Fruit fly (Drosophila melanogaster) Kc167 (cell line): ENCODE results near the gene CG33234.
A peak's percentile ranks its signal among the peaks of the same experiment; 100 is the strongest.

Experiments used
- Myc ChIP-seq: fragments of >200 bp; optimal IDR thresholded peaks from 2 replicates; lab custom pipeline; 2017; ENCODE audit warnings: missing external identifiers
- Sin3A ChIP-seq: fragments of >200 bp; optimal IDR thresholded peaks from 2 replicates; lab custom pipeline; 2018; ENCODE audit warnings: missing external identifiers
- h ChIP-seq: fragments of >200 bp; optimal IDR thresholded peaks from 3 replicates; lab custom pipeline; 2018; ENCODE audit warnings: missing external identifiers
- insv ChIP-seq: fragments of >200 bp; optimal IDR thresholded peaks from 3 replicates; lab custom pipeline; 2018; ENCODE audit warnings: missing external identifiers
- psq ChIP-seq: fragments of >200 bp; optimal IDR thresholded peaks from 2 replicates; lab custom pipeline; 2017; ENCODE audit warnings: missing external identifiers
- ttk ChIP-seq: sonication (Bioruptor generic); optimal IDR thresholded peaks from 2 replicates; lab custom pipeline; 2017; ENCODE audit warnings: missing external identifiers

CG33234 gene

dm6 chr3L:2661322-2661721 is at the start of gene CG33234:
Gene CG33234, plus strand, starts transcription at chr3L:2661622.
- TF ChIP-seq insv (lab: Kevin White, UChicago) (no peak), h (lab: Kevin White, UChicago) (no peak), ttk (lab: Kevin White, UChicago) (no peak), Myc (lab: Kevin White, UChicago) (no peak), psq (lab: Kevin White, UChicago) (no peak), Sin3A (lab: Kevin White, UChicago) (no peak)

DNA sequence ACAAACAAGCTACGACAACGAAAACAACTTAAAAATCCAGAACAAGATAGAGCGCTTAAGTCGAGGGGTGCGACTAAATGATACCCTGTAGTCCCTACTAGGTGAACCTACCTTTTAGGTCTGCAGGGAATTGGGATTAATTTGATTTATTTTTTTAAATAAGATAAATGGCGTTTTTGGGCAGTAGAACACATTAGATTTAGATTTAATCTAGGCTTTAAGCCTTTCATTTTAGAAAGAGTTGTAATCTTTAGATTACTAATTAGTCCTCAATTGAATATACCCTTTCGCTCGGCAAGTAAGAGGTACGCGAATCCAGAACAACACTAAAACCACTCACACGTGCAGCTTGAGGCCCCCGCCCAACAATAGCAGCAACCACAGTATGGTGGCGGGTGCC is 47.2 kb upstream of the CG33234 start:
- TF ChIP-seq Myc (lab: Kevin White, UChicago) (no peak), insv (lab: Kevin White, UChicago) (no peak), Sin3A (lab: Kevin White, UChicago) (no peak), psq (lab: Kevin White, UChicago) (no peak)

DNA sequence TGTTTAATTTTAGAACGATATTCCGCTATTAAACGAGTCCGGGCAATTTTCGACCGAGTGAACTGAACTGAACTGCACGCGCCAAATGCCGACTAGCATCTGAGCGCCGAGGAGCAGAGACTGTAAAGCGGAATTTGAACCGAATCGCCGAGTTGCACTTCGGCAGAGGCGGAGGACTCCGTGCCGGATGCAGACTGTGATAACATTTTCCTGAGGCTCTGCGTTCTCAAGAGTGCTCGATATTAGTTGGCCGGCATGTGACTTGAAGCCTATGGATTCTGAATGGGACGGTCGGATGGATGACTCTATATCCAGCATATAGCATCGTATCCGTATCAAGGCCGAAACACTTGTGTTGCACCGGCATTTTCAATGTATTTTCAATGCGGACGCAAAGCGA is 31.5 kb upstream of the CG33234 start, which contains the start of gene Pxn:
Pxn (minus strand) TSS at position 101 of the 400 bp plus-strand sequence.
- no peak for TF ChIP-seq ttk (lab: Kevin White, UChicago)
- no peak for TF ChIP-seq insv (lab: Kevin White, UChicago)
- TF ChIP-seq psq (lab: Kevin White, UChicago): no peak
- TF ChIP-seq h (lab: Kevin White, UChicago): no peak
- TF ChIP-seq Sin3A (lab: Kevin White, UChicago): no peak
- TF ChIP-seq Myc (lab: Kevin White, UChicago): no peak

- TF ChIP-seq Sin3A (lab: Kevin White, UChicago) (no peak), psq (lab: Kevin White, UChicago) (no peak), insv (lab: Kevin White, UChicago) (no peak), Myc (lab: Kevin White, UChicago) (no peak), h (lab: Kevin White, UChicago) (no peak), ttk (lab: Kevin White, UChicago) (no peak)
These were observed 30.0 kb upstream of the CG33234 start, which contains the start of the genes CG42245 and MEP-1 for dm6 chr3L:2631406-2631805. Gene CG42245, plus strand, starts transcription at chr3L:2631715. Gene MEP-1, plus strand, starts transcription at chr3L:2631715.

dm6 chr3L:2632048-2632762 is 29.2 kb upstream of the CG33234 start:
- no peak for TF ChIP-seq h (lab: Kevin White, UChicago)

dm6 chr3L:2632763-2633100 is 28.7 kb upstream of the CG33234 start:
- no peak for TF ChIP-seq Myc (lab: Kevin White, UChicago)
- peak; percentile 32 for TF ChIP-seq ttk (lab: Kevin White, UChicago)
- peak; percentile 43 for TF ChIP-seq psq (lab: Kevin White, UChicago)
- no peak for TF ChIP-seq insv (lab: Kevin White, UChicago)
- no peak for TF ChIP-seq h (lab: Kevin White, UChicago)

dm6 chr3L:2634929-2635799 is 26.3 kb upstream of the CG33234 start:
- TF ChIP-seq psq (lab: Kevin White, UChicago) (peak; percentile 98), ttk (lab: Kevin White, UChicago) (no peak), h (lab: Kevin White, UChicago) (no peak)

dm6 chr3L:2636023-2636968 is 25.1 kb upstream of the CG33234 start:
- no peak for TF ChIP-seq Myc (lab: Kevin White, UChicago)
- no peak for TF ChIP-seq h (lab: Kevin White, UChicago)
- TF ChIP-seq psq (lab: Kevin White, UChicago): peak; percentile 71
- TF ChIP-seq insv (lab: Kevin White, UChicago): no peak
- no peak for TF ChIP-seq ttk (lab: Kevin White, UChicago)

dm6 chr3L:2643324-2643723 is 18.1 kb upstream of the CG33234 start, which contains the start of gene CG14949:
Gene CG14949, minus strand, starts transcription at chr3L:2643424.
- TF ChIP-seq Myc (lab: Kevin White, UChicago): no peak

DNA sequence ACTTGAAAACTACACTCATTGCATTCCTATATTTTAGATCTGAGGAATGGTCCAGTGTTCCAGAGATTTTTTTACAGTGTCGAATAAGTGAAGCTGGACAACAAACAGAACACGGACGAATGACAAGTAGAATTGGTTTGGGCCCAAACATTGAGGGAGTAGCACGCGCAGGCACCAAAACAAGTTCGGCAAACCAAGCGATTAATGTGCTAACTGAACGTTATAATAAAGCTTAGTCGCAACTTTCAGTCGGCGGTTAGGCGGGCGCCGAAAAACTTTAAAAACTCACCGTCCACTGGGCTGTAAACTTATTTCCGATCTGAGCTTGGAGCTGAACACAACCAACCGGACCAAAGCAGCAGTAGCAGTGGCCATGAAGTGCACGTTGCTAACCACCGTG is 16.4 kb upstream of the CG33234 start, which contains the start of gene CG1143:
CG1143 (plus strand) TSS at position 301 of the 400 bp plus-strand sequence.
- TF ChIP-seq h (lab: Kevin White, UChicago) (no peak), ttk (lab: Kevin White, UChicago) (no peak), Sin3A (lab: Kevin White, UChicago) (no peak), Myc (lab: Kevin White, UChicago) (no peak), psq (lab: Kevin White, UChicago) (no peak), insv (lab: Kevin White, UChicago) (no peak)
